Worm (Caenorhabditis elegans) whole organism, L3 larva: ENCODE results near the gene Y38E10A.35.

Experiments
- ZK546.5 ChIP-seq: sonication (generic microtip); optimal IDR thresholded peaks from 2 replicates; lab custom pipeline; 2017; ENCODE audit warnings: missing biosample characterization, missing genetic modification characterization
- ama-1 ChIP-seq: fragments of 150-350 bp; optimal IDR thresholded peaks from 2 replicates; lab custom pipeline; 2018
- elt-2 ChIP-seq: sonication (generic microtip); optimal IDR thresholded peaks from 2 replicates; lab custom pipeline; 2016; ENCODE audit warnings: missing genetic modification reagents, mild to moderate bottlenecking, missing genetic modification characterization, missing compliant biosample characterization
- hmg-11 ChIP-seq: sonication (generic microtip); optimal IDR thresholded peaks from 2 replicates; lab custom pipeline; 2016; ENCODE audit warnings: missing genetic modification characterization, missing compliant biosample characterization
- jun-1 ChIP-seq: fragments of 150-350 bp; optimal IDR thresholded peaks from 2 replicates; lab custom pipeline; 2014; ENCODE audit warnings: missing biosample characterization, missing genetic modification reagents, missing genetic modification characterization
- lin-39 ChIP-seq: fragments of 150-350 bp; optimal IDR thresholded peaks from 2 replicates; lab custom pipeline; 2018; ENCODE audit warnings: missing biosample characterization, missing genetic modification reagents, missing genetic modification characterization
- lsy-12 ChIP-seq: sonication (generic microtip); optimal IDR thresholded peaks from 2 replicates; lab custom pipeline; 2016; ENCODE audit warnings: mild to moderate bottlenecking, missing genetic modification characterization, missing compliant biosample characterization
- nhr-11 ChIP-seq: fragments of 150-350 bp; optimal IDR thresholded peaks from 2 replicates; lab custom pipeline; 2014; ENCODE audit warnings: missing biosample characterization, missing genetic modification characterization
- nhr-25 ChIP-seq: sonication (generic microtip); optimal IDR thresholded peaks from 2 replicates; lab custom pipeline; 2017; ENCODE audit warnings: missing biosample characterization, missing genetic modification characterization
- nhr-28 ChIP-seq: fragments of 150-350 bp; optimal IDR thresholded peaks from 2 replicates; lab custom pipeline; 2014; ENCODE audit warnings: missing biosample characterization, missing genetic modification characterization
- nhr-76 ChIP-seq: fragments of 150-350 bp; sonication (generic microtip); optimal IDR thresholded peaks from 5 replicates; lab custom pipeline; 2014; ENCODE audit warnings: missing biosample characterization, missing genetic modification characterization
- pha-4 ChIP-seq: fragments of 150-350 bp; optimal IDR thresholded peaks from 2 replicates; lab custom pipeline; 2014; ENCODE audit warnings: missing biosample characterization, missing genetic modification reagents, missing genetic modification characterization
- snpc-4 ChIP-seq: fragments of 150-350 bp; optimal IDR thresholded peaks from 2 replicates; lab custom pipeline; 2014; ENCODE audit warnings: missing biosample characterization, missing genetic modification characterization
- zag-1 ChIP-seq: fragments of 150-350 bp; optimal IDR thresholded peaks from 2 replicates; lab custom pipeline; 2014; ENCODE audit warnings: missing biosample characterization, missing genetic modification characterization

ce11 chrII:12539395-12539794 is 33.3 kb downstream of the Y38E10A.35 start:
- no peak for TF ChIP-seq hmg-11 (tag; lab: Kevin White, UChicago)
- no peak for TF ChIP-seq nhr-25 (tag; lab: Kevin White, UChicago)
- no peak for TF ChIP-seq elt-2 (tag; lab: Kevin White, UChicago)
- no peak for TF ChIP-seq jun-1 (tag; lab: Kevin White, UChicago)
- TF ChIP-seq ZK546.5, result no peak
- no peak for TF ChIP-seq nhr-28 (tag; lab: Kevin White, UChicago)
- no peak for TF ChIP-seq lin-39
- TF ChIP-seq lsy-12 (tag; lab: Kevin White, UChicago), result no peak
- TF ChIP-seq zag-1 (tag; lab: Kevin White, UChicago), result no peak
- TF ChIP-seq ama-1 (lab: Kevin White, UChicago), result no peak
- TF ChIP-seq nhr-11 (tag; lab: Kevin White, UChicago), result no peak
- no peak for TF ChIP-seq nhr-76 (tag; lab: Kevin White, UChicago)
- no peak for TF ChIP-seq snpc-4 (tag; lab: Kevin White, UChicago)
- TF ChIP-seq pha-4 (tag; lab: Kevin White, UChicago), result no peak
